Fruit fly (Drosophila melanogaster): ENCODE data around the gene CG42716.

CG42716 gene

DNA sequence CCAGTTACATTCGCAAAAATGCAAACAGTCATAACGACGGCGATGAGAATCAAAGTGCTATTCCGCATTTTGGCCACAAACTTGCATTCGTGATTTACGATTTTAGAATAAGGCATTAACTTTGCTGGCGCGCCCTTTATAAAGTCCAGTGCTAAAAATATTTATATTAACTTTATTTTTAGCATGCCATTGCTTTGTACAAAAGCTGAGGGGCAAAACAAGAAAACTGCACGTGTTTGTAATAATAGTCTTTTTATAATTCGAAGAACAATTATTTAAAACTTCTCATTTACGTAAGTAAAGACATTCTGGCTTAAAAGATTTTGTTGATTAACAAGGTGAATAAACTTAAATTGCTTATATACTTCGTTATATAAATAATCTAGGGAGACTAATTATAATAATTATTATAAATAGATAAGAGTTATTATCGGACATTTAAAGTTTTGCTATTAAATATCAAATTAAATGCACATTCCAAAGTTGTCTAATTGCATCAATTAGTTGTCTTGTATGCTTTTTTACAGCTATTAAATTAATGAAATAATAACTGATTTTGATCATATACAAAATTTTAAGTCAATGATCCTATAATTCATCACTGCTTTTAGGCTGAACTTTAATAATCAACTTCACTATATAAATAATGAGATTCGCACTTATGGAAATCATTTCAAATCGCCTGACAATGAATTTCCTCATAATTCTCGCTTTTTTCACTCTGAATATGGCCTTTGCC lies at the start of gene CG42716, which contains the start of gene CG42717:
TSS of gene CG42716 (plus strand) at position 689 of the 739 bp plus-strand sequence.
TSS of gene CG42717 (minus strand) at position 101 of the 739 bp plus-strand sequence.
- TF ChIP-seq CG8478 (optimal IDR thresholded peaks at IDR 0.05) = no peak
- TF ChIP-seq CTCF (optimal IDR thresholded peaks at IDR 0.05) = no peak

DNA sequence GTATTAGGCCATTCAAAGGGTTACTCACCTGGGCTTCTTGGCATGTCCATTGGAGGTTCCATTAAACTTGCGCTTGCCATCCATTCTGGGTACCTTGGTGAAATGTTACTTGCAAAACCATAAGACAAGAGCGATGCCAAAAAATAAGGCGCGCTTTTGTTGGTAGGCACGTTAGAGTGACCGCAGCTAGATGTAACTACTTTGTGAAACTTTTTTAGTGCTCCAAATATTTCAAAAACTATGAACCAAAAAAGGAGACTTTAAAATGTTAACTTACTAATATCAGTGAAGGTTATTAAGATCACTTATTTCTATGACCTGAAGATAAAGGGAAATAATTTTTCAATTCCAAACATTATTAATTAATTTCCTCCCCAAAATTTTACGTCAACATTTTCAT lies 45.9 kb upstream of the CG42716 start, which contains the start of gene PolD1:
TSS of gene PolD1 (minus strand) at position 181 of the 400 bp plus-strand sequence.
- TF ChIP-seq CG8478 (optimal IDR thresholded peaks at IDR 0.05) (no peak), CTCF (optimal IDR thresholded peaks at IDR 0.05) (no peak)

DNA sequence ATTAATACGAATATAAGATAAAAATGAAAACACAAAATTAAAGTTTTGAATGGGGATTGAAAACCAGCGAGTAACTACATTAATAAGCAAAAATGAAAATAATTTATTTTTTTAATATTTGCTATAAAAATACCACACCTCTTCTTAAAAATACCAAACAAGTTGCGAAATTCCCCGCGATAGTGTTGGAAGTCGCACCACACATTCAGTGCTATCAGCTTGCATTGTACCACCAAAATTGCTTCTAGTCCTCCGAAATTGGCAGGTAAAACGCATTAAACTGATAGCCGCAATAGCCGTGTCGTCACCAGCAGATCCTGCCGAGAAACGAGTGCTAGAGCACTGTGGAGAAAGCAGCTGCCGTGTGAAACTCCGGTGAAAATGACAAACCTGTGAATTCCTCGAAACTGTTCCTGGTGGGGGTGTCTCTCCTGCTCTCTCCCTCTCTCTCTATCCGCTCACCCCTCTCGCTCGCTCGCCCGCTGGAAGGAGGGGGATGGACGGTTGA lies 45.5 kb upstream of the CG42716 start, which contains the start of gene Hip14:
TSS of gene Hip14 (plus strand) at position 198 of the 508 bp plus-strand sequence.
- no peak for TF ChIP-seq CG8478 (optimal IDR thresholded peaks at IDR 0.05)
- peak in 1 of 2 experiments; percentile 32 for TF ChIP-seq CTCF (optimal IDR thresholded peaks at IDR 0.05)

DNA sequence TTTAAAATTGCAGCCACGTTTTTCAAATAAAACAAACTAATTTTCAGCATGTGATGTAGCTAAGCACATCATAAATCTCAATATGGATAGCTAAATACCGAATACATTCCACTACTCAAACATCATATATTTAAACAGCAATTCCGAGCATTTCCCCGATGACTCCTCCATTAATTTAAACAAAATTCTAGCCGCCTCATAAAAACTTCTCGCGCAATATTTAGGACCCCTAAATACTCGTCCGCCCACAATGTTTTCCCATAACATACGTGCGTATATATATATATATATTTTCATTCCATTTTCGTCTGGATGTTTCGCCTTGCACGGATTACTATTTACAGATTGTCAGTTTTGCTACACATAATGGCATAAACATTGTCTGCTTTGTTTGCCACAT lies 37.6 kb upstream of the CG42716 start:
- no peak for TF ChIP-seq CG8478 (optimal IDR thresholded peaks at IDR 0.05)
- TF ChIP-seq CTCF (optimal IDR thresholded peaks at IDR 0.05) = no peak

DNA sequence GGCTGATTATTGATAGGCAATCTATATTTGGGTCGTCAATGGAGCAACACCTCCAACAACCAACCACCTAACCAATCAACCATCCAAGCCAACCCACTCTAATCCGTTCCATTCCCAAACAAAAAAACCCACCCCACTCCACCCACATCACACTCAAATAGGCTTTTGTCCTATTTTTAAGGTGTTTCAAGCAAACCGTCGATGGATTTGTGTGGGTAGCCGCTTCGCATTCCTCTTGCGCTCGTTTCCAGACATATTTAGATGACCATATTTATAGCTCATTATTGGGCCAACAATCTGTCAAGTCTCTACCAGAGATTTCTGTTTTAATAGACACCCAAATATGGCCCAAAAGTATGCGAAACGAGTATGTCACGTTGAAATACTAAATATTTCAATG lies 35.4 kb upstream of the CG42716 start:
- no peak for TF ChIP-seq CTCF (optimal IDR thresholded peaks at IDR 0.05)
- TF ChIP-seq CG8478 (optimal IDR thresholded peaks at IDR 0.05) = no peak

DNA sequence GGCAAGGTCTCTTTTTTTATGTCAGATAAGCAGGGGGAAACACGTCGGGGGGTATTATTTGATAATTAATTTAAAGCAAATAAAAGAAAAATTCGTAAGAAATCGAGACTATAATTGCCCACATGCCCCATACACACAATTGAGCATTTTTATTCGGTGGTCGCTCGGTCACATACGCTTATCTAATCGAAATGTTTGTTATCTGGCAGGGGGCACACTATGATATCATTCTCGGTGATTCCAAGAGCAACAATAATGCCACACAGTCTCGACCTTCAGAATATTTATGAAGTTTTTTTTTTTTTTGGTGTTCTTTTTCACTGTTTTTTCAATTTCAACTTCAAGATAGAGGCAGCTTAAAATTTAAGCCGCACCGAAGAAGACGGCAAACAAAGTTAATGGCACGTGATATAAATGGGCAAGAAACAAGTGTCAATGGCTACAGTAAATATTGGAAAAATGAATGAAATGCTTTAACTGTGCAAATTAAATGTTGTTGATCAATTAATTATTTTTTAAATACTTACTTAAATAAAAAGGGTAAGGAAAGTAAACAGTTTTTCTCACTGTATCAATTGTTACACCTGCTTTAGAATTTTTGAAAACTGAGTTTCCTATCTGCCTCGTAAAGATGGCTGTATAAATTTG lies 34.1 kb upstream of the CG42716 start:
- TF ChIP-seq CTCF (optimal IDR thresholded peaks at IDR 0.05) (no peak), CG8478 (optimal IDR thresholded peaks at IDR 0.05) (no peak)

- TF ChIP-seq CTCF (optimal IDR thresholded peaks at IDR 0.05) = no peak
- TF ChIP-seq CG8478 (optimal IDR thresholded peaks at IDR 0.05) = no peak
Measured at dm6 chr3L:16001164-16001679, 32.4 kb upstream of the CG42716 start.

DNA sequence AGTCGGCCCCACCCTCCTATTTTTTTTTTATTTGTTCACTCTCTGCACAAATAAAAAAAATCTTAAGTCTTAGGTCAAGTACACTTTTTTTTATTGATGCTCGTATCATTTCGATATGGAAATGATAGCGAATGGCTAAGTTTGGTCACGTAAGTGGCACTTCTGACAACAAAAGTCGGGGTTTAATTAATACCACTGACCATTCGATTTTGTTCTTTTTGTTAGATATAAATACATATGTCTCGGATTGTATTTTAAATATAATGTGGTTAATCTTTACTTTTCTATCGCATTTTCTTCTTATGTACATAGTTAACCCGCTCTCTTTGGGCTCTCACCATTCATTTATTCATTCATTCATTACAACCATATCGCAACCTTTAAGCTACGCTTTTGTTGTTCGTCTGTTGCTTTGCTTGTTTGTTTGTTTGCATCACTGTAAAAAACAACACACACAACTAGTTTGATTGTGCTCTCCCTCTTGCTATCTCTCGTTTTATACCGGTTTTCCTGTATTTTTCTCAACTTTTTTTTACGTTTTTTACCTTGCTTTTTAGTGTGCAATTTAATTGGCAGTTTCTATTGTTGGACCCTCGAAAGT lies 31.4 kb upstream of the CG42716 start:
- TF ChIP-seq CG8478 (optimal IDR thresholded peaks at IDR 0.05) (no peak), CTCF (optimal IDR thresholded peaks at IDR 0.05) (no peak)

DNA sequence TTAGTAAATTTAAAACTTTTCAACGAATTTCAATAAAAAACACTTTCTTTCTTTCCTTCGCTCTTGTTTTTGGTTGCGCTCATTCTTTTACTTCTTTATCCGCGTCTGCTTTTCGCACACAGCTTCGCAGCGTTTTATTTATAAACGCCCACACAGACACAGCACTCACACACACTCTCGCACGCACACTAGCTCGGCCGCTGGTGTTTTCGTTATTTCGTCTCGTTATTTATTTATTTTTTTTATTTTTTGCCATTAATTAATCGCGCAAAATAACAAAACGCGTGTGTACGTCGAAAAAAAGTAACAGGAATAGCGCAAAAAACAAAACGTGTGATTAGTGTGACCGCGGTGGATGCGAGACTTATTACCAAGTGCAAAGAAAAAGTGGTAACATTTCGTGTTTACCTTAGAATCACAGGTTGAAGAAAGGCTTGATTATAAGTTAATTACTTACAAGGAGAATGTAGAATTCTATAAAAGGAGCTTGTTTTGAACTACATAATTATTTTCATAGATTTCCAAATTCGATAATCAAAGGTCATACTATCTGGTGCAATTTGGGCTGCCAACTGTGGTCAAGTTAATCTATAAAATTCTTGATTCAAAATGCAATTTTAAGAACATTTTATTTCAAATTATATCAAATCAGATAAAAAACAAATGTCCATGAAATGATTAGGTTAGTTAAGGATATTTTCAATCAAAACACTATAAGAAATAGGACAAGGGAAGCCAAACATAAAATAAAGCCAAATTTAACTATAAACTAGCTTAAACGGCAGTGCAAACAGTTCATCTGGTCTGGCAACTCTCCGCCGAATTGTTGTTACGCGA lies 29.0 kb upstream of the CG42716 start, which contains the start of the genes hzg and mRpS31:
TSS of gene hzg (minus strand) at position 336 of the 837 bp plus-strand sequence.
TSS of gene mRpS31 (plus strand) at position 793 of the 837 bp plus-strand sequence.
- no peak for TF ChIP-seq CG8478 (optimal IDR thresholded peaks at IDR 0.05)
- TF ChIP-seq CTCF (optimal IDR thresholded peaks at IDR 0.05) = no peak

- TF ChIP-seq CG8478 (optimal IDR thresholded peaks at IDR 0.05) = no peak
- no peak for TF ChIP-seq CTCF (optimal IDR thresholded peaks at IDR 0.05)
Measured at dm6 chr3L:16010176-16010575, 23.4 kb upstream of the CG42716 start.

- TF ChIP-seq CTCF (optimal IDR thresholded peaks at IDR 0.05) (peak; percentile 55), CG8478 (optimal IDR thresholded peaks at IDR 0.05) (no peak)
Measured at dm6 chr3L:16011319-16012210, 22.0 kb upstream of the CG42716 start, which contains the start of gene mib1. mib1 (minus strand) TSS chr3L:16011812.

DNA sequence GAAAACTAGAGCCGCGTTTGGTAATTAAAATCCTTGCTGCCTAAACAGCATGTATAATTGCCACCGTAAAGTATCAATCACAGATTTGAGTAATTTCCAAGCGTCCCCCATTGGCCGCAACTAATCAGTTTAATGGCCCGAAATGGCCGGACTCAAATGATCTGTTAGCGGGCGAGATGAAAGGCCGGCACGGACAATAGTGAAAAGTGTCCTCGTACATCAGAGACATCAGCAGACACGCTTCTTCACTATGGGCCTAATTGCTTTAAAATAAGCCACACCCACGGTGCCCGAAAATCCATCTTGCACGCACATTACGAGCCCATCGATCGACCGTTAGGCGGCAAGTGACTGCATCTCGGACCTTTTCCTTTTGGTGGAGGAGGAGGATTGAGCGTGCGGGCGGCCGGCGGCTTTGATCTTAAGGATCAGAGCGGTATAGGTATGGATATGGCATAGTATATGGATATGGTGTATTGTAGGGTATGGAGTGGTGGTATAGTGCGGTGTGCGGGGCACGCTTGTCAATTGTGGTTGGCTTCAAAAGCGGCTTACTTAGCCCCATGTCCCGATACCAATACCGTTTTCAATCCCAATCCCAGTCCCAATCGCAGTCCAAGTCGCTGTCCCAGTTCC lies 21.1 kb upstream of the CG42716 start:
- TF ChIP-seq CG8478 (optimal IDR thresholded peaks at IDR 0.05) (no peak), CTCF (optimal IDR thresholded peaks at IDR 0.05) (no peak)

Measured in S2 (cell line).